Worm (Caenorhabditis elegans): Measurements from ENCODE around the gene scrm-7.
"Not testable (repeated sequence)": the region's sequence is repeated elsewhere in the genome, so short reads cannot be mapped to it uniquely, and the experiment has no call there.

Gene scrm-7

ce11 chrV:14779644-14780043 lies at the start of gene scrm-7, which contains the start of gene Y50E8A.10:
scrm-7 (minus strand) TSS chrV:14779744.
Y50E8A.10 (plus strand) TSS chrV:14779996.
- TF ChIP-seq unc-39 (tag; optimal IDR thresholded peaks at IDR 0.05) (no peak), mep-1 (tag; optimal IDR thresholded peaks at IDR 0.05) (no peak), zip-8 (tag; optimal IDR thresholded peaks at IDR 0.05) (no peak), nhr-76 (tag; optimal IDR thresholded peaks at IDR 0.05) (no peak)

ce11 chrV:14828407-14828806 lies 48.9 kb upstream of the scrm-7 start:
- TF ChIP-seq lin-32 (GFP tag; optimal IDR thresholded peaks at IDR 0.05): no peak
- no peak for TF ChIP-seq mep-1 (tag; optimal IDR thresholded peaks at IDR 0.05)
- peak; percentile 34 for TF ChIP-seq ceh-83 (GFP tag; optimal IDR thresholded peaks at IDR 0.05)
- TF ChIP-seq elt-1 (tag; optimal IDR thresholded peaks at IDR 0.05; ENCODE audit: borderline replicate concordance, insufficient read depth): no peak
- TF ChIP-seq sem-2 (GFP tag; optimal IDR thresholded peaks at IDR 0.05): peak; percentile 16
- no peak for TF ChIP-seq tbx-8 (GFP tag; optimal IDR thresholded peaks at IDR 0.05)
- TF ChIP-seq mls-2 (tag; optimal IDR thresholded peaks at IDR 0.05): no peak

- TF ChIP-seq tbx-8 (GFP tag; optimal IDR thresholded peaks at IDR 0.05); cnd-1 (tag; optimal IDR thresholded peaks at IDR 0.05); pha-4 (tag; optimal IDR thresholded peaks at IDR 0.05): not testable (repeated sequence)
Measured at ce11 chrV:14826952-14827351, 47.4 kb upstream of the scrm-7 start, which contains the start of gene nspa-8. nspa-8 (minus strand) TSS chrV:14827052.

- no peak for TF ChIP-seq nhr-237 (tag; optimal IDR thresholded peaks at IDR 0.05)
- no peak for TF ChIP-seq flh-1 (GFP tag; optimal IDR thresholded peaks at IDR 0.05)
Measured at ce11 chrV:14824124-14824523, 44.6 kb upstream of the scrm-7 start, which contains the start of gene W06A7.4. W06A7.4 (plus strand) TSS chrV:14824424.

ce11 chrV:14821553-14821952 lies 42.0 kb upstream of the scrm-7 start, which contains the start of gene W06A7.2:
W06A7.2 (plus strand) TSS chrV:14821853.
- TF ChIP-seq snpc-4 (tag; optimal IDR thresholded peaks at IDR 0.05) (no peak), mls-2 (tag; optimal IDR thresholded peaks at IDR 0.05) (no peak), ces-1 (GFP tag; optimal IDR thresholded peaks at IDR 0.05) (no peak), pha-4 (tag; optimal IDR thresholded peaks at IDR 0.05) (no peak), mab-5 (tag; optimal IDR thresholded peaks at IDR 0.05) (no peak), hlh-1 (tag; optimal IDR thresholded peaks at IDR 0.05) (no peak), zip-8 (tag; optimal IDR thresholded peaks at IDR 0.05) (no peak), ham-2 (GFP tag; optimal IDR thresholded peaks at IDR 0.05) (no peak), lin-32 (GFP tag; optimal IDR thresholded peaks at IDR 0.05) (no peak), nhr-12 (tag; optimal IDR thresholded peaks at IDR 0.05) (no peak), elt-3 (tag; optimal IDR thresholded peaks at IDR 0.05) (no peak), unc-39 (tag; optimal IDR thresholded peaks at IDR 0.05) (no peak), nhr-76 (tag; optimal IDR thresholded peaks at IDR 0.05) (no peak), cnd-1 (tag; optimal IDR thresholded peaks at IDR 0.05) (no peak), drap-1 (GFP tag; optimal IDR thresholded peaks at IDR 0.05) (no peak), tbx-8 (GFP tag; optimal IDR thresholded peaks at IDR 0.05) (no peak)

- TF ChIP-seq nhr-12 (tag; optimal IDR thresholded peaks at IDR 0.05): no peak
- no peak for TF ChIP-seq pha-4 (tag; optimal IDR thresholded peaks at IDR 0.05)
- TF ChIP-seq unc-62 (GFP tag; optimal IDR thresholded peaks at IDR 0.05): peak; percentile 13
- peak; percentile 71 for TF ChIP-seq hlh-1 (tag; optimal IDR thresholded peaks at IDR 0.05)
- TF ChIP-seq unc-120 (tag; optimal IDR thresholded peaks at IDR 0.05; ENCODE audit: poor library complexity, severe bottlenecking): peak; percentile 32
Measured at ce11 chrV:14820314-14820713, 40.8 kb upstream of the scrm-7 start.

ce11 chrV:14815500-14815899 lies 36.0 kb upstream of the scrm-7 start, which contains the start of gene rin-1:
rin-1 (minus strand) TSS chrV:14815600.
- TF ChIP-seq mab-5 (tag; optimal IDR thresholded peaks at IDR 0.05): no peak
- TF ChIP-seq nhr-2 (tag; optimal IDR thresholded peaks at IDR 0.05): no peak
- TF ChIP-seq pha-4 (tag; optimal IDR thresholded peaks at IDR 0.05): no peak
- no peak for TF ChIP-seq blmp-1 (tag; optimal IDR thresholded peaks at IDR 0.05)
- TF ChIP-seq lin-13 (tag; optimal IDR thresholded peaks at IDR 0.05): no peak
- no peak for TF ChIP-seq zip-8 (tag; optimal IDR thresholded peaks at IDR 0.05)
- no peak for TF ChIP-seq snpc-4 (tag; optimal IDR thresholded peaks at IDR 0.05)
- no peak for TF ChIP-seq unc-62 (GFP tag; optimal IDR thresholded peaks at IDR 0.05)
- TF ChIP-seq tbx-8 (GFP tag; optimal IDR thresholded peaks at IDR 0.05): no peak
- no peak for TF ChIP-seq ces-1 (GFP tag; optimal IDR thresholded peaks at IDR 0.05)
- TF ChIP-seq elt-1 (tag; optimal IDR thresholded peaks at IDR 0.05; ENCODE audit: borderline replicate concordance, insufficient read depth): no peak

All from whole organism, mixed stage, embryonic.